Worm (Caenorhabditis elegans) whole organism, L3 larva: Measurements from ENCODE around the gene C03H5.3.

Experiments
- ceh-28 ChIP-seq: fragments of 150-350 bp; optimal IDR thresholded peaks from 2 replicates; lab custom pipeline; 2014; ENCODE audit warnings: missing biosample characterization, missing genetic modification reagents, missing genetic modification characterization
- egl-27 ChIP-seq: sonication (generic microtip); optimal IDR thresholded peaks from 4 replicates; lab custom pipeline; 2017; ENCODE audit warnings: missing biosample characterization, missing genetic modification reagents, missing genetic modification characterization
- fkh-2 ChIP-seq: fragments of 150-350 bp; optimal IDR thresholded peaks from 2 replicates; lab custom pipeline; 2014; ENCODE audit warnings: missing biosample characterization, missing genetic modification reagents, missing genetic modification characterization
- fos-1 ChIP-seq: fragments of 150-350 bp; optimal IDR thresholded peaks from 2 replicates; lab custom pipeline; 2014; ENCODE audit warnings: missing biosample characterization, missing genetic modification characterization
- mdl-1 ChIP-seq: fragments of 150-350 bp; optimal IDR thresholded peaks from 2 replicates; lab custom pipeline; 2014; ENCODE audit warnings: missing biosample characterization, missing genetic modification characterization
- pqm-1 ChIP-seq: fragments of 150-350 bp; optimal IDR thresholded peaks from 2 replicates; lab custom pipeline; 2017; ENCODE audit warnings: missing biosample characterization, missing genetic modification characterization, inconsistent platforms
- ztf-4 ChIP-seq: fragments of 150-350 bp; optimal IDR thresholded peaks from 2 replicates; lab custom pipeline; 2014; ENCODE audit warnings: missing biosample characterization, missing genetic modification characterization

DNA sequence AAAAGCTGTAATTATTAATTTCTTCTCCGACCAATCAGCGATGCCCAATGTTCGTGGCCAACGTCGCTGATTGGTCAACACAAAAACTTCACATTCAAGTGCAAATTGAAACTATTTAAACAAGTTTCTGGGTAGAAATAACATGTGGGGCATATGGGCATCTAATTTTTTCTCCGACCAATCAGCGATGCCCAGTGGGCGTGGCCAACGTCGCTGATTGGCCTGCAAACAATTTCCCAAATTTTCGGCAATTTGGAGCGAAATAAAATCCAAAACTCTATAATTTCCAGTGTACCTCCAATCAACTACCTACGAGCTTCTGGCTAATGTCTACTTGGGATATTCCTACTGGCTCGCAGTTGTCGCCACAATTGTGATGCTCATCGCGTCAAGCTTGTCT is 44.6 kb upstream of the C03H5.3 start:
- no peak for TF ChIP-seq mdl-1 (tag; lab: Kevin White, UChicago)
- no peak for TF ChIP-seq egl-27 (tag; lab: Kevin White, UChicago)
- no peak for TF ChIP-seq ceh-28 (tag; lab: Kevin White, UChicago)
- TF ChIP-seq ztf-4 (tag; lab: Kevin White, UChicago), result no peak
- TF ChIP-seq pqm-1 (tag; lab: Kevin White, UChicago), result no peak
- TF ChIP-seq fkh-2, result no peak
- no peak for TF ChIP-seq fos-1 (tag; lab: Kevin White, UChicago)
